Worm (Caenorhabditis elegans): Measurements from ENCODE around the gene gpa-12.

ce11 chrX:9237708-9238107 lies 5.6 kb upstream of the gpa-12 start:
- TF ChIP-seq flt-1 (GFP tag; IDR thresholded peaks at IDR 0.05) (no peak), ztf-29 (GFP tag; IDR thresholded peaks at IDR 0.05) (no peak), ref-1 (GFP tag; conservative IDR thresholded peaks at IDR 0.05) (no peak), tab-1 (GFP tag; IDR thresholded peaks at IDR 0.05) (no peak), cog-1 (tag; optimal IDR thresholded peaks at IDR 0.05) (no peak), klf-2 (GFP tag; conservative IDR thresholded peaks at IDR 0.05) (no peak), med-1 (GFP tag; optimal IDR thresholded peaks at IDR 0.05; ENCODE audit: insufficient read depth) (no peak), T22C8.4 (GFP tag; IDR thresholded peaks at IDR 0.05) (no peak)
